Fruit fly (Drosophila melanogaster): ENCODE data around the gene Akap200.

Gene Akap200

DNA sequence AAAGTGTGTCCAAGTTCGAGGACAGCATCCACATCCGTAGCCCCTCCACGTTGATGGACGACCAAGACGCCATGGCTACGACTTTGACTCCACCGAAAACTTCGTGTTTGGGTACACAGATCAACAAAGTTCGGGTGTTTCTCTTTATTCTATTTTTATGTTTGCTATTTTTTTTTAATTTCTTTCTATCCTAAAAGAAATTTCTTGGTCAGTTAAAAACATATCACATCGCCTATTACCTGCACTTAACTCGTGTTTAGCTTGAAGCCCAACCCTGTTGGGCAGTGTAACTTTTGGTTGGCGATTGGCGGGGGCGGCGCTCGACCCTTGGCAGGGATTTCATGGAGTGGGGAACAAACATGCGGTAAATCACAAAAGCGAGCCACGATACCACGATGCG lies 58.0 kb downstream of the Akap200 start (continued):
- TF ChIP-seq Dad (GFP tag; optimal IDR thresholded peaks at IDR 0.05), result no peak
- peak; percentile 65 to 83 for TF ChIP-seq bsh (GFP tag; optimal IDR thresholded peaks at IDR 0.05)
- peak; percentile 15 for TF ChIP-seq fd3F (GFP tag; optimal IDR thresholded peaks at IDR 0.05)
- peak; percentile 18; the same call in 1 of the 3 replicates for TF ChIP-seq B-H1 (GFP tag; IDR thresholded peaks at IDR 0.05)
- TF ChIP-seq kni (GFP tag; optimal IDR thresholded peaks at IDR 0.05), result no peak
- TF ChIP-seq CG13287 (GFP tag; IDR thresholded peaks at IDR 0.05; ENCODE audit: partially characterized antibody), result no peak
- TF ChIP-seq Dref (GFP tag; IDR thresholded peaks at IDR 0.05), result no peak
- peak; percentile 41 for TF ChIP-seq trem (tag; optimal IDR thresholded peaks at IDR 0.05)
- TF ChIP-seq ems (GFP tag; optimal IDR thresholded peaks at IDR 0.05), result peak; percentile 4
- no peak for TF ChIP-seq CG10147 (GFP tag; optimal IDR thresholded peaks at IDR 0.05)
- peak; percentile 6 for TF ChIP-seq D19A (tag; optimal IDR thresholded peaks at IDR 0.05)
- no peak for TF ChIP-seq CG18619 (GFP tag; optimal IDR thresholded peaks at IDR 0.05)
- TF ChIP-seq klu (GFP tag; IDR thresholded peaks at IDR 0.05), result peak; percentile 45; the same call in 1 of the 2 replicates
- peak; percentile 45 for TF ChIP-seq CG3281 (GFP tag; optimal IDR thresholded peaks at IDR 0.05)
- peak in 1 of 2 experiments; percentile 38 for TF ChIP-seq dpn (GFP tag; optimal IDR thresholded peaks at IDR 0.05)
- TF ChIP-seq NfI (GFP tag; optimal IDR thresholded peaks at IDR 0.05), result no peak
- TF ChIP-seq gcm (GFP tag; optimal IDR thresholded peaks at IDR 0.05), result peak; percentile 28
- TF ChIP-seq CG3407 (GFP tag; optimal IDR thresholded peaks at IDR 0.05), result peak; percentile 9
- TF ChIP-seq CG4617 (GFP tag; optimal IDR thresholded peaks at IDR 0.05; ENCODE audit: borderline replicate concordance), result no peak
- no peak for TF ChIP-seq Sry-δ (GFP tag; optimal IDR thresholded peaks at IDR 0.05)
- TF ChIP-seq CG1602 (GFP tag; optimal IDR thresholded peaks at IDR 0.05), result peak; percentile 5
- peak; percentile 65; the same call in 2 of the 3 replicates for TF ChIP-seq H15 (GFP tag; IDR thresholded peaks at IDR 0.05)
- TF ChIP-seq h (optimal IDR thresholded peaks at IDR 0.05), result no peak
- TF ChIP-seq CG12071 (GFP tag; optimal IDR thresholded peaks at IDR 0.05), result peak; percentile 32
- TF ChIP-seq CG17359 (tag; optimal IDR thresholded peaks at IDR 0.05), result peak; percentile 66
- TF ChIP-seq ttk (GFP tag; IDR thresholded peaks at IDR 0.05), result peak; percentile 46; the same call in 1 of the 2 replicates
- peak; percentile 25 for TF ChIP-seq Atf3 (GFP tag; optimal IDR thresholded peaks at IDR 0.05)
- TF ChIP-seq gfzf (GFP tag; optimal IDR thresholded peaks at IDR 0.05), result no peak
- TF ChIP-seq Elba2 (GFP tag; optimal IDR thresholded peaks at IDR 0.05), result no peak
- TF ChIP-seq CG3065 (GFP tag; optimal IDR thresholded peaks at IDR 0.05), result no peak
- no peak for TF ChIP-seq mld (GFP tag; IDR thresholded peaks at IDR 0.05; ENCODE audit: partially characterized antibody)
- no peak for TF ChIP-seq CG13894 (tag; optimal IDR thresholded peaks at IDR 0.05)
- no peak for TF ChIP-seq Abd-B (GFP tag; optimal IDR thresholded peaks at IDR 0.05)
- no peak for TF ChIP-seq insv (GFP tag; optimal IDR thresholded peaks at IDR 0.05)
- TF ChIP-seq schlank (tag; optimal IDR thresholded peaks at IDR 0.05), result no peak
- TF ChIP-seq CG31224 (GFP tag; IDR thresholded peaks at IDR 0.05), result no peak
- no peak for TF ChIP-seq Ets97D (GFP tag; optimal IDR thresholded peaks at IDR 0.05)
- TF ChIP-seq sob (GFP tag; IDR thresholded peaks at IDR 0.05), result peak; percentile 53; the same call in 1 of the 2 replicates
- peak; percentile 48 for TF ChIP-seq cwo (GFP tag; optimal IDR thresholded peaks at IDR 0.05)
- TF ChIP-seq fu2 (GFP tag; optimal IDR thresholded peaks at IDR 0.05), result peak; percentile 24
- no peak for TF ChIP-seq her (GFP tag; optimal IDR thresholded peaks at IDR 0.05)
- no peak for TF ChIP-seq CG30020 (tag; optimal IDR thresholded peaks at IDR 0.05)
- TF ChIP-seq CG4854 (GFP tag; optimal IDR thresholded peaks at IDR 0.05), result no peak
- peak; percentile 42 for TF ChIP-seq Sox100B (GFP tag; optimal IDR thresholded peaks at IDR 0.05)
- TF ChIP-seq CG2116 (GFP tag; optimal IDR thresholded peaks at IDR 0.05), result no peak
- no peak for TF ChIP-seq cg (GFP tag; optimal IDR thresholded peaks at IDR 0.05)
- no peak for TF ChIP-seq vnd (GFP tag; IDR thresholded peaks at IDR 0.05; ENCODE audit: partially characterized antibody)
- TF ChIP-seq CG5953 (GFP tag; IDR thresholded peaks at IDR 0.05), result 0 out of 2 replicates have a peak, but pooled peaks have one; percentile 34
- TF ChIP-seq btn (GFP tag; optimal IDR thresholded peaks at IDR 0.05), result peak; percentile 29
- no peak for TF ChIP-seq Camta (GFP tag; optimal IDR thresholded peaks at IDR 0.05)
- no peak for TF ChIP-seq sug (tag; optimal IDR thresholded peaks at IDR 0.05)

Data from whole organism, embryonic.